Worm (Caenorhabditis elegans): ENCODE results near the gene pde-4.

DNA sequence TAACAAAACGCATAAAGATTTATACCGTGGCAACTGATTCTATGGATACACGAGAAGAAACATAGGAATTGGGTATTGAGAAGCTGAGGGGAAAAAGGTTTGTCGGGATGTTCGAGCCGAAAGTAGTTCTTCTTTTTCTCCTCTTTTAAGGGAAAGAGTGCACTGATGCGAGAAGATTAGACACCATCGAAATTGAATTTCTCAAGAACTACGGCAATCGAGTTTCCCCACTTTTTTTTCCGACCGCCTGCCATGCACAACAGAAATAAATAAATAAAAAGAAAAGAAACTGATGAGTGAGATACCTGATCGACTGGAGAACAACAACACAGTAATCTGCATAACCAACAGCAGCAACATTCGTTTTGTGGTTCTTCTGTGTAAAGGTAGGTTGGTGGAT, 56.8 kb downstream of the pde-4 start:
- TF ChIP-seq unc-130 (tag; optimal IDR thresholded peaks at IDR 0.05) (no peak), tbx-2 (tag; optimal IDR thresholded peaks at IDR 0.05) (no peak), nhr-77 (tag; optimal IDR thresholded peaks at IDR 0.05) (no peak), unc-62 (GFP tag; optimal IDR thresholded peaks at IDR 0.05) (no peak), ztf-11 (tag; optimal IDR thresholded peaks at IDR 0.05) (no peak), unc-30 (tag; optimal IDR thresholded peaks at IDR 0.05) (no peak), egl-13 (tag; optimal IDR thresholded peaks at IDR 0.05) (no peak), dpl-1 (GFP tag; optimal IDR thresholded peaks at IDR 0.05) (no peak), nhr-19 (GFP tag; conservative IDR thresholded peaks at IDR 0.05) (no peak), efl-3 (GFP tag; optimal IDR thresholded peaks at IDR 0.05) (no peak)

All from whole organism, L1 larva.